Worm (Caenorhabditis elegans) whole organism, young adult: ENCODE data around the gene C36B7.1.

Experiments used
- K12H6.12 ChIP-seq: fragments of 200-800 bp; sonication (Bioruptor generic); optimal IDR thresholded peaks from 2 replicates; lab custom pipeline; 2018; ENCODE audit warnings: mild to moderate bottlenecking, missing genetic modification characterization, missing compliant biosample characterization
- ama-1 ChIP-seq, 3 experiments: fragments of 150-350 bp in 1 of 3; sonication (generic microtip) in 2 of 3; optimal IDR thresholded peaks; 2 replicates each; lab custom pipeline; 2014 to 2018; ENCODE audit warnings: missing biosample characterization in 2 of 3, missing genetic modification characterization in 2 of 3, missing genetic modification reagents in 2 of 3
- die-1 ChIP-seq: sonication (generic microtip); optimal IDR thresholded peaks from 2 replicates; lab custom pipeline; 2016; ENCODE audit warnings: missing genotype, mild to moderate bottlenecking, missing genetic modification characterization, missing compliant biosample characterization
- dpl-1 ChIP-seq: fragments of 150-350 bp; optimal IDR thresholded peaks from 2 replicates; lab custom pipeline; 2014; ENCODE audit warnings: missing biosample characterization, missing genetic modification reagents, missing genetic modification characterization
- hlh-12 ChIP-seq: sonication (generic microtip); optimal IDR thresholded peaks from 2 replicates; lab custom pipeline; 2016; ENCODE audit warnings: missing genetic modification characterization, missing compliant biosample characterization
- madf-10 ChIP-seq: sonication (generic microtip); optimal IDR thresholded peaks from 2 replicates; lab custom pipeline; 2016; ENCODE audit warnings: mild to moderate bottlenecking, missing genetic modification characterization, missing compliant biosample characterization
- madf-8 ChIP-seq: fragments of 200-800 bp; sonication (Bioruptor generic); conservative IDR thresholded peaks from 2 replicates; pipeline ENCODE4 v1.3.6; 2022; ENCODE audit warnings: missing genetic modification reagents, missing genetic modification characterization, missing compliant biosample characterization
- mel-28 ChIP-seq: sonication (generic microtip); optimal IDR thresholded peaks from 2 replicates; lab custom pipeline; 2016; ENCODE audit warnings: borderline replicate concordance, mild to moderate bottlenecking, missing genetic modification characterization, missing compliant biosample characterization
- pha-4 ChIP-seq: fragments of 150-350 bp; sonication (generic microtip); optimal IDR thresholded peaks from 2 replicates; lab custom pipeline; 2014; ENCODE audit warnings: missing biosample characterization, missing genetic modification reagents, missing genetic modification characterization
- snpc-4 ChIP-seq, 5 experiments: fragments of 150-350 bp in 1 of 5; sonication (generic microtip) in 4 of 5; optimal IDR thresholded peaks; 2 replicates each; lab custom pipeline; 2014 to 2018; ENCODE audit warnings: missing genetic modification characterization in 5 of 5, missing biosample characterization in 3 of 5, antibody characterized with exemption in 2 of 5, mild to moderate bottlenecking in 2 of 5, missing compliant biosample characterization in 2 of 5, missing genotype in 2 of 5, moderate library complexity in 2 of 5, missing genetic modification reagents in 1 of 5
- unc-130 ChIP-seq: sonication (generic microtip); optimal IDR thresholded peaks from 2 replicates; lab custom pipeline; 2016; ENCODE audit warnings: missing genetic modification reagents, missing genetic modification characterization, missing compliant biosample characterization
- zim-3 ChIP-seq: sonication (generic microtip); optimal IDR thresholded peaks from 2 replicates; lab custom pipeline; 2017; ENCODE audit warnings: mild to moderate bottlenecking, missing genetic modification characterization, moderate library complexity, missing compliant biosample characterization

DNA sequence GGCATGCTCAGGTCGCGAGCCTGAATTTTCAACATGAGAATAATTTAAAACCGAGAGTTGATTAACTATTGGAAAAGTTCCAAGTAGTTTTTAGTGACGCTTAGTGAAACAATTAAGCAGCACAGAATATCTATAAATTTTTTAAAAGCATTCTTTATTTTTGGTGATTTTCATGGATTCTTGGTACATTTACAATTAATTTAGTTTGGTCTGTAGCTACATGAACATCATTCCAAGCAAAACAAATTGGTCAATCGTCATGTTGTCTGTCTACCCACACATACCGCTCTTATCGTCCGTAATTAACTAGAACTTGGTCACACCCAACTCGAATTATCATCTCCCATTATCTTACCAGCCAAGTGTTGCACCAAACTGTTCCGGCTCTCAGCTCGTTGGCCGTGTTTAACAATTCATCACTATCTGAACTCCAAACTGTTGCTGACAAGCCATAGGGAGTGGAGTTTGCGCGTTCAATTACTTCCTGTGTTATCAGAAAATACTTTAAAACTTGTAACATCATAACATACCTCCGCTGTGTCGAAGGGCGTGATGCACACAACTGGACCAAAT lies 28.1 kb downstream of the C36B7.1 start:
- TF ChIP-seq ama-1 (optimal IDR thresholded peaks at IDR 0.05; lab: Kevin White, UChicago): no peak
- no peak for TF ChIP-seq ama-1 (GFP tag; optimal IDR thresholded peaks at IDR 0.05; lab: Kevin White, UChicago)
- TF ChIP-seq zim-3 (tag; lab: Kevin White, UChicago): no peak
- no peak for TF ChIP-seq pha-4
- no peak for TF ChIP-seq madf-10
- no peak for TF ChIP-seq madf-8 (GFP tag; lab: Robert Waterston, UW)
- TF ChIP-seq mel-28 (tag; lab: Kevin White, UChicago): no peak
- no peak for TF ChIP-seq dpl-1 (GFP tag; lab: Kevin White, UChicago)
- TF ChIP-seq snpc-4 (GFP tag; optimal IDR thresholded peaks at IDR 0.05; lab: Kevin White, UChicago): no peak
- TF ChIP-seq snpc-4 (tag; optimal IDR thresholded peaks at IDR 0.05; lab: Kevin White, UChicago): no peak
- TF ChIP-seq K12H6.12 (tag; lab: Kevin White, UChicago): no peak
- TF ChIP-seq unc-130: no peak
- TF ChIP-seq die-1 (tag; lab: Kevin White, UChicago): no peak
- TF ChIP-seq hlh-12 (tag; lab: Kevin White, UChicago): no peak
